Worm (Caenorhabditis elegans) whole organism, L4 larva: ENCODE results near the gene pqbp-1.1.

Experiments
- F26F4.8 ChIP-seq: fragments of 200-800 bp; sonication (Bioruptor generic); conservative IDR thresholded peaks from 2 replicates; pipeline ENCODE4 v1.3.6; 2022; ENCODE audit warnings: missing genetic modification characterization, missing compliant biosample characterization
- F37D6.2 ChIP-seq: sonication (generic microtip); optimal IDR thresholded peaks from 2 replicates; lab custom pipeline; 2016; ENCODE audit warnings: mild to moderate bottlenecking, missing genetic modification characterization, missing compliant biosample characterization
- R02D3.7 ChIP-seq: fragments of 150-350 bp; sonication (generic microtip); optimal IDR thresholded peaks from 3 replicates; lab custom pipeline; 2014; ENCODE audit warnings: missing biosample characterization, missing genetic modification characterization
- T20F7.1 ChIP-seq: fragments of 200-800 bp; sonication (Bioruptor generic); optimal IDR thresholded peaks from 2 replicates; lab custom pipeline; 2018; ENCODE audit warnings: mild to moderate bottlenecking, missing genetic modification characterization, missing compliant biosample characterization
- Y48G9A.11 ChIP-seq: fragments of 200-800 bp; sonication (Bioruptor generic); IDR thresholded peaks from 2 replicates; pipeline ENCODE4 v1.3.6; 2022; ENCODE audit warnings: missing genetic modification reagents, missing genetic modification characterization, missing compliant biosample characterization
- Y5F2A.4 ChIP-seq: fragments of 200-800 bp; sonication (Bioruptor generic); optimal IDR thresholded peaks from 2 replicates; lab custom pipeline; 2018; ENCODE audit warnings: mild to moderate bottlenecking, missing genetic modification characterization, missing compliant biosample characterization
- Y75B8A.6 ChIP-seq: fragments of 200-800 bp; sonication (Bioruptor generic); IDR thresholded peaks from 2 replicates; pipeline ENCODE4 v1.3.6; 2022; ENCODE audit warnings: missing genetic modification reagents, missing genetic modification characterization, missing compliant biosample characterization
- ZK337.2 ChIP-seq: fragments of 200-800 bp; sonication (Bioruptor generic); IDR thresholded peaks from 2 replicates; pipeline ENCODE4 v1.3.6; 2022; ENCODE audit warnings: missing genetic modification reagents, missing genetic modification characterization, missing compliant biosample characterization
- ZK546.5 ChIP-seq, 2 experiments: sonication (generic microtip); optimal IDR thresholded peaks; 2 replicates each; lab custom pipeline; 2017; ENCODE audit warnings: missing biosample characterization in 2 of 2, missing genetic modification characterization in 2 of 2
- aha-1 ChIP-seq: fragments of 150-350 bp; peaks from one replicate; lab custom pipeline; 2014; ENCODE audit warnings: missing biosample characterization, missing genetic modification characterization
- aly-2 ChIP-seq: sonication (generic microtip); optimal IDR thresholded peaks from 2 replicates; lab custom pipeline; 2018; ENCODE audit warnings: missing biosample characterization, missing genetic modification characterization
- attf-4 ChIP-seq: sonication (generic microtip); optimal IDR thresholded peaks from 3 replicates; lab custom pipeline; 2017; ENCODE audit warnings: missing biosample characterization, missing genetic modification characterization
- ceh-20 ChIP-seq: fragments of 200-800 bp; sonication (Bioruptor generic); IDR thresholded peaks from 2 replicates; pipeline ENCODE4 v1.3.6; 2022; ENCODE audit warnings: missing genetic modification reagents, missing genetic modification characterization, missing compliant biosample characterization
- ceh-32 ChIP-seq: sonication (generic microtip); optimal IDR thresholded peaks from 2 replicates; lab custom pipeline; 2016; ENCODE audit warnings: mild to moderate bottlenecking, missing genetic modification characterization, missing compliant biosample characterization; ENCODE audit not compliant: poor library complexity
- ceh-44 ChIP-seq: fragments of 200-800 bp; sonication (Bioruptor generic); IDR thresholded peaks from 2 replicates; pipeline ENCODE4 v1.3.6; 2022; ENCODE audit warnings: missing genetic modification reagents, missing genetic modification characterization, missing compliant biosample characterization
- ces-1 ChIP-seq: fragments of 150-350 bp; sonication (generic microtip); optimal IDR thresholded peaks from 4 replicates; lab custom pipeline; 2014; ENCODE audit warnings: missing biosample characterization, missing genetic modification reagents, missing genetic modification characterization
- ctbp-1 ChIP-seq: fragments of 200-800 bp; sonication (Bioruptor generic); IDR thresholded peaks from 2 replicates; pipeline ENCODE4 v1.3.6; 2022; ENCODE audit warnings: missing genetic modification reagents, missing genetic modification characterization, missing compliant biosample characterization
- dmd-8 ChIP-seq: fragments of 200-800 bp; sonication (Bioruptor generic); IDR thresholded peaks from 2 replicates; pipeline ENCODE4 v1.3.6; 2022; ENCODE audit warnings: missing genetic modification characterization, missing compliant biosample characterization
- duxl-1 ChIP-seq: sonication (generic microtip); optimal IDR thresholded peaks from 2 replicates; lab custom pipeline; 2016; ENCODE audit warnings: mild to moderate bottlenecking, missing genetic modification characterization, moderate library complexity, missing compliant biosample characterization; ENCODE audit not compliant: poor library complexity
- fos-1 ChIP-seq: fragments of 150-350 bp; optimal IDR thresholded peaks from 2 replicates; lab custom pipeline; 2014; ENCODE audit warnings: missing biosample characterization, missing genetic modification characterization
- hif-1 ChIP-seq, 2 experiments: sonication (generic microtip); optimal IDR thresholded peaks; 2 replicates each; lab custom pipeline; 2016 to 2017; ENCODE audit warnings: missing compliant biosample characterization in 2 of 2, missing genetic modification characterization in 2 of 2, missing genetic modification reagents in 2 of 2, missing genotype in 2 of 2, mild to moderate bottlenecking in 1 of 2
- hlh-11 ChIP-seq: fragments of 200-800 bp; sonication (Bioruptor generic); optimal IDR thresholded peaks from 2 replicates; lab custom pipeline; 2018; ENCODE audit warnings: mild to moderate bottlenecking, missing genetic modification characterization, missing compliant biosample characterization
- hlh-30 ChIP-seq: sonication (generic microtip); optimal IDR thresholded peaks from 2 replicates; lab custom pipeline; 2017; ENCODE audit warnings: antibody characterized with exemption, mild to moderate bottlenecking, missing genetic modification characterization, missing compliant biosample characterization; ENCODE audit not compliant: insufficient read depth
- hmg-1.1 ChIP-seq: fragments of 200-800 bp; sonication (Bioruptor generic); IDR thresholded peaks from 2 replicates; pipeline ENCODE4 v1.3.6; 2022; ENCODE audit warnings: missing genetic modification reagents, missing genetic modification characterization, missing compliant biosample characterization
- jun-1 ChIP-seq: fragments of 150-350 bp; optimal IDR thresholded peaks from 2 replicates; lab custom pipeline; 2014; ENCODE audit warnings: missing biosample characterization, missing genetic modification reagents, missing genetic modification characterization
- lin-13 ChIP-seq: fragments of 150-350 bp; optimal IDR thresholded peaks from 2 replicates; lab custom pipeline; 2014; ENCODE audit warnings: missing biosample characterization, missing genetic modification reagents, missing genetic modification characterization
- lir-3 ChIP-seq: sonication (generic microtip); optimal IDR thresholded peaks from 2 replicates; lab custom pipeline; 2016; ENCODE audit warnings: mild to moderate bottlenecking, missing genetic modification characterization, missing compliant biosample characterization
- lsy-2 ChIP-seq, 2 experiments: fragments of 150-350 bp in 1 of 2; sonication (generic microtip) in 1 of 2; optimal IDR thresholded peaks; 2 replicates each; lab custom pipeline; 2014 to 2017; ENCODE audit warnings: missing biosample characterization in 2 of 2, missing genetic modification characterization in 2 of 2
- madf-5 ChIP-seq, 2 experiments: fragments of 200-800 bp; sonication (Bioruptor generic); IDR thresholded peaks; 2 replicates each; pipeline ENCODE4 v1.3.6; 2022; ENCODE audit warnings: missing compliant biosample characterization in 2 of 2, missing genetic modification characterization in 2 of 2
- mdl-1 ChIP-seq, 2 experiments: fragments of 150-350 bp in 1 of 2; sonication (generic microtip) in 1 of 2; optimal IDR thresholded peaks; 2 replicates each; lab custom pipeline; 2014 to 2017; ENCODE audit warnings: missing biosample characterization in 2 of 2, missing genetic modification characterization in 2 of 2
- mep-1 ChIP-seq: fragments of 150-350 bp; sonication (generic microtip); optimal IDR thresholded peaks from 3 replicates; lab custom pipeline; 2014; ENCODE audit warnings: missing biosample characterization, missing genetic modification characterization
- mes-2 ChIP-seq: sonication (generic microtip); optimal IDR thresholded peaks from 2 replicates; lab custom pipeline; 2016; ENCODE audit warnings: missing genotype, mild to moderate bottlenecking, missing genetic modification characterization, missing compliant biosample characterization; ENCODE audit not compliant: poor library complexity, severe bottlenecking
- mxl-2 ChIP-seq: fragments of 200-800 bp; sonication (Bioruptor generic); conservative IDR thresholded peaks from 2 replicates; pipeline ENCODE4 v1.3.6; 2022; ENCODE audit warnings: missing genetic modification reagents, missing genetic modification characterization, missing compliant biosample characterization
- nhr-102 ChIP-seq: sonication (generic microtip); optimal IDR thresholded peaks from 2 replicates; lab custom pipeline; 2016; ENCODE audit warnings: mild to moderate bottlenecking, missing genetic modification characterization, moderate library complexity, missing compliant biosample characterization
- nhr-111 ChIP-seq: fragments of 200-800 bp; sonication (Bioruptor generic); optimal IDR thresholded peaks from 2 replicates; lab custom pipeline; 2018; ENCODE audit warnings: mild to moderate bottlenecking, missing genetic modification characterization, missing compliant biosample characterization
- nhr-25 ChIP-seq: sonication (generic microtip); optimal IDR thresholded peaks from 2 replicates; lab custom pipeline; 2017; ENCODE audit warnings: missing genetic modification characterization, mild to moderate bottlenecking, missing compliant biosample characterization, antibody characterized with exemption, moderate library complexity, borderline replicate concordance; ENCODE audit not compliant: insufficient read depth
- nhr-42 ChIP-seq: fragments of 200-800 bp; sonication (Bioruptor generic); IDR thresholded peaks from 2 replicates; pipeline ENCODE4 v1.3.6; 2022; ENCODE audit warnings: missing genetic modification characterization, missing compliant biosample characterization
- nhr-48 ChIP-seq: sonication (generic microtip); optimal IDR thresholded peaks from 2 replicates; lab custom pipeline; 2016; ENCODE audit warnings: mild to moderate bottlenecking, missing genetic modification characterization, missing compliant biosample characterization
- nhr-76 ChIP-seq: fragments of 150-350 bp; optimal IDR thresholded peaks from 2 replicates; lab custom pipeline; 2014; ENCODE audit warnings: missing biosample characterization, missing genetic modification characterization
- php-3 ChIP-seq: fragments of 200-800 bp; sonication (Bioruptor generic); IDR thresholded peaks from 2 replicates; pipeline ENCODE4 v1.3.6; 2022; ENCODE audit warnings: missing genetic modification reagents, missing genetic modification characterization, missing compliant biosample characterization
- rbr-2 ChIP-seq: sonication (generic microtip); optimal IDR thresholded peaks from 2 replicates; lab custom pipeline; 2016; ENCODE audit warnings: missing genotype, missing genetic modification characterization, missing compliant biosample characterization
- sdz-12 ChIP-seq: fragments of 200-800 bp; sonication (Bioruptor generic); optimal IDR thresholded peaks from 2 replicates; lab custom pipeline; 2018; ENCODE audit warnings: mild to moderate bottlenecking, missing genetic modification characterization, missing compliant biosample characterization
- snpc-1.2 ChIP-seq: fragments of 200-800 bp; sonication (Bioruptor generic); IDR thresholded peaks from 2 replicates; pipeline ENCODE4 v1.3.6; 2022; ENCODE audit warnings: missing genetic modification reagents, missing genetic modification characterization, missing compliant biosample characterization
- spr-3 ChIP-seq: fragments of 200-800 bp; sonication (Bioruptor generic); optimal IDR thresholded peaks from 2 replicates; lab custom pipeline; 2018; ENCODE audit warnings: mild to moderate bottlenecking, missing genetic modification characterization, missing compliant biosample characterization
- tag-97 ChIP-seq: fragments of 200-800 bp; sonication (Bioruptor generic); IDR thresholded peaks from 2 replicates; pipeline ENCODE4 v1.3.6; 2022; ENCODE audit warnings: missing genetic modification characterization, missing compliant biosample characterization
- tra-1 ChIP-seq: fragments of 200-800 bp; sonication (Bioruptor generic); IDR thresholded peaks from 2 replicates; pipeline ENCODE4 v1.3.6; 2022; ENCODE audit warnings: missing genetic modification reagents, missing genetic modification characterization, missing compliant biosample characterization
- unc-39 ChIP-seq: sonication (generic microtip); optimal IDR thresholded peaks from 2 replicates; lab custom pipeline; 2017; ENCODE audit warnings: missing biosample characterization, missing genetic modification characterization
- zip-11 ChIP-seq: fragments of 200-800 bp; sonication (Bioruptor generic); IDR thresholded peaks from 2 replicates; pipeline ENCODE4 v1.3.6; 2022; ENCODE audit warnings: missing genetic modification characterization, missing compliant biosample characterization
- zip-2 ChIP-seq: fragments of 150-350 bp; optimal IDR thresholded peaks from 2 replicates; lab custom pipeline; 2014; ENCODE audit warnings: missing biosample characterization, missing genetic modification characterization
- ztf-11 ChIP-seq: fragments of 150-350 bp; optimal IDR thresholded peaks from 2 replicates; lab custom pipeline; 2014; ENCODE audit warnings: missing biosample characterization, missing genetic modification characterization

Gene pqbp-1.1

DNA sequence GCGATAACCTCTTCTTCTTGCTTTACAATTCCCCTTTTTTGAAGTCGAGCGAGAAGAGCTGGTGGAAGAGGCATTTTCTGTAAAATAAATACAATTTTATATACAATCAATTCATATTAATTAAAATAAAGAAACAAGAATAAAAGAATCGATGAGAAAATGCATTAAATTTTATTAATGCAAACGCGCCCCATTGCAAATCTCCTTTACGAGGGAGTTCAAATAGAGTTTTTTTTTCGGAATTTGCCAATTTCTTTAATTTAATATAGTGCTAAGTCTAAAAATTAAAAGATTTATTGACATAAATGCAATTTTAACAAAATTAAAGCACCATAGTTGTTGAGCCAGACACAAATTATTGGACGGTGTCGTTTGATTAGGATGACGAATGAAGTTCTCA is at the start of gene pqbp-1.1 (continued):
- peak; percentile 61 for TF ChIP-seq ces-1
- TF ChIP-seq hlh-11 (tag; lab: Kevin White, UChicago) = no peak
- no peak for TF ChIP-seq php-3 (GFP tag; lab: Robert Waterston, UW)
- TF ChIP-seq jun-1 = no peak
- no peak for TF ChIP-seq rbr-2 (tag; lab: Kevin White, UChicago)
- TF ChIP-seq Y5F2A.4 = no peak
- no peak for TF ChIP-seq F26F4.8 (GFP tag; lab: Robert Waterston, UW)
- TF ChIP-seq hif-1 (tag; optimal IDR thresholded peaks at IDR 0.05; lab: Kevin White, UChicago) = no peak
- TF ChIP-seq madf-5 (GFP tag; IDR thresholded peaks at IDR 0.05; lab: Robert Waterston, UW) = no peak
- TF ChIP-seq nhr-42 (GFP tag; lab: Robert Waterston, UW) = no peak
- TF ChIP-seq lsy-2 (tag; optimal IDR thresholded peaks at IDR 0.05; lab: Kevin White, UChicago) = peak in 1 of 2 experiments; percentile 76
- TF ChIP-seq spr-3 (GFP tag; lab: Kevin White, UChicago) = no peak
- TF ChIP-seq, all 104 proteins: peak for 12

DNA sequence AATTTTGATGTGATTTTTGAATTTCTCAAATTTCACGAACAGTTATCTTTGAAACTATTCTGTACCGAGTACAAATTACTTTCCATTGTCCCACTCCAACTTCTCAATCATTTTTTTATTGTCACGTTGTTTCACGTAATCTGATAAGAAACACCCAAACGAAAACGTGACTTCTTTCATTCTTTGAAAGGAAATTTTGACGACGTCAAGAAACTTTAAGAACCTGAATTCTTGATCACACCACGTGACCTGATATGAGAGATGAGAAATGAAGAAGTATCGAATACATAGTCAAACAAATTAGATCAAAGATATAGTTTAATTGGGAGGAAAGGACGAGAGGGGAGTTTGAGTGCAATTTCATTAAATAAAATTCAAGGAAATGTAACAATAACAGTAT is 48.0 kb upstream of the pqbp-1.1 start:
- TF ChIP-seq ctbp-1 (GFP tag; lab: Robert Waterston, UW) (no peak), nhr-111 (GFP tag; lab: Kevin White, UChicago) (no peak), F37D6.2 (tag; lab: Kevin White, UChicago) (no peak), mxl-2 (GFP tag; lab: Robert Waterston, UW) (no peak), T20F7.1 (peak; percentile 41), dmd-8 (GFP tag; lab: Robert Waterston, UW) (no peak), attf-4 (tag; lab: Kevin White, UChicago) (no peak), unc-39 (tag; lab: Kevin White, UChicago) (no peak), lir-3 (tag; lab: Kevin White, UChicago) (no peak), ceh-44 (GFP tag; lab: Robert Waterston, UW) (no peak), R02D3.7 (no peak), nhr-48 (peak; percentile 68), mdl-1 (tag; optimal IDR thresholded peaks at IDR 0.05; lab: Kevin White, UChicago) (peak in 1 of 2 experiments; percentile 62), nhr-25 (tag; lab: Kevin White, UChicago) (no peak), ceh-20 (no peak), duxl-1 (tag; lab: Kevin White, UChicago) (no peak), aha-1 (tag; lab: Kevin White, UChicago) (peak; percentile 19), jun-1 (no peak), zip-2 (no peak), ceh-32 (tag; lab: Kevin White, UChicago) (no peak), Y48G9A.11 (GFP tag; lab: Robert Waterston, UW) (no peak), tra-1 (GFP tag; lab: Robert Waterston, UW) (no peak), lin-13 (GFP tag; lab: Kevin White, UChicago) (no peak), madf-5 (GFP tag; IDR thresholded peaks at IDR 0.05; lab: Robert Waterston, UW) (no peak), snpc-1.2 (GFP tag; lab: Robert Waterston, UW) (no peak), sdz-12 (GFP tag; lab: Kevin White, UChicago) (no peak), hmg-1.1 (GFP tag; lab: Robert Waterston, UW) (no peak), zip-11 (GFP tag; lab: Robert Waterston, UW) (no peak), lsy-2 (tag; optimal IDR thresholded peaks at IDR 0.05; lab: Kevin White, UChicago) (no peak), ZK546.5 (tag; optimal IDR thresholded peaks at IDR 0.05; lab: Kevin White, UChicago) (no peak), Y75B8A.6 (GFP tag; lab: Robert Waterston, UW) (no peak), mep-1 (no peak), mes-2 (no peak), fos-1 (tag; lab: Kevin White, UChicago) (no peak), hlh-30 (tag; lab: Kevin White, UChicago) (peak; percentile 80), nhr-76 (no peak), ztf-11 (tag; lab: Kevin White, UChicago) (no peak), ZK337.2 (GFP tag; lab: Robert Waterston, UW) (no peak), aly-2 (tag; lab: Kevin White, UChicago) (no peak), tag-97 (GFP tag; lab: Robert Waterston, UW) (no peak), nhr-102 (tag; lab: Kevin White, UChicago) (no peak)
